Worm (Caenorhabditis elegans) whole organism, L3 larva: ENCODE data around the gene basl-1.

Experiments
- R02D3.7 ChIP-seq: fragments of 150-350 bp; optimal IDR thresholded peaks from 2 replicates; lab custom pipeline; 2014; ENCODE audit warnings: missing biosample characterization, missing genetic modification characterization
- ZK546.5 ChIP-seq: sonication (generic microtip); optimal IDR thresholded peaks from 2 replicates; lab custom pipeline; 2017; ENCODE audit warnings: missing biosample characterization, missing genetic modification characterization
- aly-2 ChIP-seq: fragments of 150-350 bp; optimal IDR thresholded peaks from 2 replicates; lab custom pipeline; 2014; ENCODE audit warnings: missing biosample characterization, missing genetic modification characterization
- ceh-16 ChIP-seq: sonication (generic microtip); optimal IDR thresholded peaks from 2 replicates; lab custom pipeline; 2017; ENCODE audit warnings: missing biosample characterization, missing genetic modification characterization
- ceh-28 ChIP-seq: fragments of 150-350 bp; optimal IDR thresholded peaks from 2 replicates; lab custom pipeline; 2014; ENCODE audit warnings: missing biosample characterization, missing genetic modification reagents, missing genetic modification characterization
- ceh-82 ChIP-seq: fragments of 150-350 bp; optimal IDR thresholded peaks from 2 replicates; lab custom pipeline; 2014; ENCODE audit warnings: missing biosample characterization, missing genetic modification characterization
- ceh-9 ChIP-seq: sonication (generic microtip); optimal IDR thresholded peaks from 2 replicates; lab custom pipeline; 2018; ENCODE audit warnings: missing biosample characterization, missing genetic modification characterization
- egl-27 ChIP-seq: sonication (generic microtip); optimal IDR thresholded peaks from 4 replicates; lab custom pipeline; 2017; ENCODE audit warnings: missing biosample characterization, missing genetic modification reagents, missing genetic modification characterization
- egl-5 ChIP-seq: fragments of 150-350 bp; optimal IDR thresholded peaks from 2 replicates; lab custom pipeline; 2017; ENCODE audit warnings: missing biosample characterization, missing genetic modification reagents, missing genetic modification characterization, inconsistent platforms
- elt-2 ChIP-seq: sonication (generic microtip); optimal IDR thresholded peaks from 2 replicates; lab custom pipeline; 2016; ENCODE audit warnings: missing genetic modification reagents, mild to moderate bottlenecking, missing genetic modification characterization, missing compliant biosample characterization
- elt-3 ChIP-seq, 3 experiments: fragments of 150-350 bp in 1 of 3; sonication (generic microtip) in 2 of 3; optimal IDR thresholded peaks; 2 replicates in 2 of 3; 4 replicates in 1 of 3; lab custom pipeline; 2014 to 2017; ENCODE audit warnings: missing biosample characterization in 3 of 3, missing genetic modification characterization in 3 of 3
- eor-1 ChIP-seq, 2 experiments: fragments of 150-350 bp; optimal IDR thresholded peaks; 2 replicates each; lab custom pipeline; 2014 to 2018; ENCODE audit warnings: missing biosample characterization in 2 of 2, missing genetic modification characterization in 2 of 2
- fkh-10 ChIP-seq: sonication (generic microtip); optimal IDR thresholded peaks from 2 replicates; lab custom pipeline; 2017; ENCODE audit warnings: missing biosample characterization, missing genetic modification reagents, missing genetic modification characterization
- fkh-2 ChIP-seq: fragments of 150-350 bp; optimal IDR thresholded peaks from 2 replicates; lab custom pipeline; 2014; ENCODE audit warnings: missing biosample characterization, missing genetic modification reagents, missing genetic modification characterization
- fos-1 ChIP-seq: fragments of 150-350 bp; optimal IDR thresholded peaks from 2 replicates; lab custom pipeline; 2014; ENCODE audit warnings: missing biosample characterization, missing genetic modification characterization
- jun-1 ChIP-seq: fragments of 150-350 bp; optimal IDR thresholded peaks from 2 replicates; lab custom pipeline; 2014; ENCODE audit warnings: missing biosample characterization, missing genetic modification reagents, missing genetic modification characterization
- lin-15B ChIP-seq: fragments of 150-350 bp; optimal IDR thresholded peaks from 2 replicates; lab custom pipeline; 2014; ENCODE audit warnings: missing biosample characterization, missing genetic modification characterization
- lin-39 ChIP-seq: fragments of 150-350 bp; optimal IDR thresholded peaks from 2 replicates; lab custom pipeline; 2018; ENCODE audit warnings: missing biosample characterization, missing genetic modification reagents, missing genetic modification characterization
- mdl-1 ChIP-seq: fragments of 150-350 bp; optimal IDR thresholded peaks from 2 replicates; lab custom pipeline; 2014; ENCODE audit warnings: missing biosample characterization, missing genetic modification characterization
- mml-1 ChIP-seq: fragments of 150-350 bp; sonication (generic microtip); optimal IDR thresholded peaks from 3 replicates; lab custom pipeline; 2014; ENCODE audit warnings: missing biosample characterization, missing genetic modification characterization
- nfya-1 ChIP-seq: sonication (generic microtip); optimal IDR thresholded peaks from 2 replicates; lab custom pipeline; 2017; ENCODE audit warnings: missing genetic modification characterization, mild to moderate bottlenecking, missing compliant biosample characterization, antibody characterized with exemption, moderate library complexity; ENCODE audit not compliant: insufficient read depth
- nhr-11 ChIP-seq: fragments of 150-350 bp; optimal IDR thresholded peaks from 2 replicates; lab custom pipeline; 2014; ENCODE audit warnings: missing biosample characterization, missing genetic modification characterization
- nhr-12 ChIP-seq: fragments of 150-350 bp; optimal IDR thresholded peaks from 2 replicates; lab custom pipeline; 2014; ENCODE audit warnings: missing biosample characterization, missing genetic modification characterization
- nhr-23 ChIP-seq: fragments of 150-350 bp; optimal IDR thresholded peaks from 2 replicates; lab custom pipeline; 2014; ENCODE audit warnings: missing biosample characterization, missing genetic modification reagents, missing genetic modification characterization
- nhr-237 ChIP-seq: fragments of 150-350 bp; optimal IDR thresholded peaks from 2 replicates; lab custom pipeline; 2014; ENCODE audit warnings: missing biosample characterization, missing genetic modification characterization
- nhr-25 ChIP-seq: sonication (generic microtip); optimal IDR thresholded peaks from 2 replicates; lab custom pipeline; 2017; ENCODE audit warnings: missing biosample characterization, missing genetic modification characterization
- nhr-28 ChIP-seq: fragments of 150-350 bp; optimal IDR thresholded peaks from 2 replicates; lab custom pipeline; 2014; ENCODE audit warnings: missing biosample characterization, missing genetic modification characterization
- nhr-43 ChIP-seq: sonication (generic microtip); optimal IDR thresholded peaks from 2 replicates; lab custom pipeline; 2016; ENCODE audit warnings: mild to moderate bottlenecking, missing genetic modification characterization, missing compliant biosample characterization; ENCODE audit not compliant: poor library complexity, severe bottlenecking
- nhr-76 ChIP-seq: fragments of 150-350 bp; sonication (generic microtip); optimal IDR thresholded peaks from 5 replicates; lab custom pipeline; 2014; ENCODE audit warnings: missing biosample characterization, missing genetic modification characterization
- pha-4 ChIP-seq: fragments of 150-350 bp; optimal IDR thresholded peaks from 2 replicates; lab custom pipeline; 2014; ENCODE audit warnings: missing biosample characterization, missing genetic modification reagents, missing genetic modification characterization
- pqm-1 ChIP-seq: fragments of 150-350 bp; optimal IDR thresholded peaks from 2 replicates; lab custom pipeline; 2017; ENCODE audit warnings: missing biosample characterization, missing genetic modification characterization, inconsistent platforms
- sea-2 ChIP-seq: fragments of 150-350 bp; sonication (generic microtip); optimal IDR thresholded peaks from 4 replicates; lab custom pipeline; 2014; ENCODE audit warnings: missing biosample characterization, missing genetic modification reagents, missing genetic modification characterization
- skn-1 ChIP-seq: fragments of 150-350 bp; optimal IDR thresholded peaks from 2 replicates; lab custom pipeline; 2014; ENCODE audit warnings: missing biosample characterization, missing genetic modification characterization
- snpc-4 ChIP-seq: fragments of 150-350 bp; optimal IDR thresholded peaks from 2 replicates; lab custom pipeline; 2014; ENCODE audit warnings: missing biosample characterization, missing genetic modification characterization
- unc-39 ChIP-seq: sonication (generic microtip); optimal IDR thresholded peaks from 4 replicates; lab custom pipeline; 2017; ENCODE audit warnings: missing biosample characterization, missing genetic modification characterization
- unc-62 ChIP-seq: fragments of 150-350 bp; sonication (generic microtip); optimal IDR thresholded peaks from 4 replicates; lab custom pipeline; 2014; ENCODE audit warnings: missing biosample characterization, missing genetic modification reagents, missing genetic modification characterization
- ztf-11 ChIP-seq: fragments of 150-350 bp; optimal IDR thresholded peaks from 2 replicates; lab custom pipeline; 2014; ENCODE audit warnings: missing biosample characterization, missing genetic modification characterization
- ztf-4 ChIP-seq: fragments of 150-350 bp; optimal IDR thresholded peaks from 2 replicates; lab custom pipeline; 2014; ENCODE audit warnings: missing biosample characterization, missing genetic modification characterization

The basl-1 gene

ce11 chrIII:5603439-5603986 is 11.2 kb upstream of the basl-1 start, which contains the start of gene madf-11:
Gene madf-11, minus strand, starts transcription at chrIII:5603489.
- TF ChIP-seq ceh-28 (tag; lab: Kevin White, UChicago), result peak; percentile 84
- no peak for TF ChIP-seq mml-1
- peak; percentile 74 for TF ChIP-seq nhr-25
- no peak for TF ChIP-seq fos-1 (tag; lab: Kevin White, UChicago)
- TF ChIP-seq ceh-82 (tag; lab: Kevin White, UChicago), result peak; percentile 5
- TF ChIP-seq nhr-28 (tag; lab: Kevin White, UChicago), result no peak
- no peak for TF ChIP-seq egl-27 (tag; lab: Kevin White, UChicago)
- TF ChIP-seq nhr-12, result no peak
- peak; percentile 76 for TF ChIP-seq egl-5 (tag; lab: Kevin White, UChicago)
- peak; percentile 38 for TF ChIP-seq fkh-10 (GFP tag; lab: Kevin White, UChicago)
- peak; percentile 69 for TF ChIP-seq R02D3.7 (tag; lab: Kevin White, UChicago)
- TF ChIP-seq ceh-16 (tag; lab: Kevin White, UChicago), result no peak
- TF ChIP-seq nhr-11 (tag; lab: Kevin White, UChicago), result no peak
- peak; percentile 8 for TF ChIP-seq skn-1 (tag; lab: Kevin White, UChicago)
- no peak for TF ChIP-seq fkh-2 (tag; lab: Kevin White, UChicago)
- TF ChIP-seq ztf-11, result no peak
- no peak for TF ChIP-seq unc-39 (tag; lab: Kevin White, UChicago)
- TF ChIP-seq elt-2, result peak; percentile 39
- peak; percentile 93 for TF ChIP-seq pha-4 (tag; lab: Kevin White, UChicago)
- no peak for TF ChIP-seq ceh-9 (tag; lab: Kevin White, UChicago)
- TF ChIP-seq elt-3 (tag; optimal IDR thresholded peaks at IDR 0.05; lab: Kevin White, UChicago), result peak in 1 of 3 experiments; percentile 25
- no peak for TF ChIP-seq unc-62
- peak; percentile 54 for TF ChIP-seq jun-1 (tag; lab: Kevin White, UChicago)
- TF ChIP-seq snpc-4 (tag; lab: Kevin White, UChicago), result peak; percentile 76
- TF ChIP-seq nfya-1 (tag; lab: Kevin White, UChicago), result peak; percentile 80
- no peak for TF ChIP-seq aly-2 (tag; lab: Kevin White, UChicago)
- no peak for TF ChIP-seq mdl-1 (tag; lab: Kevin White, UChicago)
- peak; percentile 94 for TF ChIP-seq lin-15B (tag; lab: Kevin White, UChicago)
- TF ChIP-seq nhr-23, result peak; percentile 75
- TF ChIP-seq sea-2 (GFP tag; lab: Kevin White, UChicago), result no peak
- TF ChIP-seq ztf-4 (tag; lab: Kevin White, UChicago), result no peak
- TF ChIP-seq eor-1 (tag; optimal IDR thresholded peaks at IDR 0.05; lab: Kevin White, UChicago), result no peak
- peak; percentile 75 for TF ChIP-seq lin-39 (tag; lab: Kevin White, UChicago)
- TF ChIP-seq pqm-1 (tag; lab: Kevin White, UChicago), result peak; percentile 39
- TF ChIP-seq nhr-43 (tag; lab: Kevin White, UChicago), result peak; percentile 60

ce11 chrIII:5604080-5604479 is 10.7 kb upstream of the basl-1 start, which contains the start of gene xnd-1:
Gene xnd-1, plus strand, starts transcription at chrIII:5604460.
- TF ChIP-seq snpc-4 (tag; lab: Kevin White, UChicago) (no peak), lin-15B (tag; lab: Kevin White, UChicago) (no peak), ZK546.5 (tag; lab: Kevin White, UChicago) (no peak), mdl-1 (tag; lab: Kevin White, UChicago) (no peak), egl-5 (tag; lab: Kevin White, UChicago) (no peak), fos-1 (tag; lab: Kevin White, UChicago) (no peak), aly-2 (tag; lab: Kevin White, UChicago) (no peak), nhr-237 (tag; lab: Kevin White, UChicago) (no peak), ztf-4 (tag; lab: Kevin White, UChicago) (no peak), lin-39 (tag; lab: Kevin White, UChicago) (no peak), sea-2 (GFP tag; lab: Kevin White, UChicago) (no peak), fkh-2 (tag; lab: Kevin White, UChicago) (no peak), nhr-76 (tag; lab: Kevin White, UChicago) (no peak), elt-2 (no peak)

ce11 chrIII:5610276-5610675 is 4.5 kb upstream of the basl-1 start, which contains the start of gene C05D2.8:
Gene C05D2.8, minus strand, starts transcription at chrIII:5610346.
- TF ChIP-seq ceh-28 (tag; lab: Kevin White, UChicago) (no peak), nfya-1 (tag; lab: Kevin White, UChicago) (no peak), nhr-237 (tag; lab: Kevin White, UChicago) (no peak), elt-2 (peak; percentile 81), pqm-1 (tag; lab: Kevin White, UChicago) (peak; percentile 20), snpc-4 (tag; lab: Kevin White, UChicago) (no peak)
